Worm (Caenorhabditis elegans) whole organism, L4 larva: ENCODE data around the gene sru-24.

Source experiments
- D1046.2 ChIP-seq: fragments of 200-800 bp; sonication (Bioruptor generic); IDR thresholded peaks from 2 replicates; pipeline ENCODE4 v1.3.6; 2022; ENCODE audit warnings: missing genetic modification characterization, missing compliant biosample characterization
- F26F4.8 ChIP-seq: fragments of 200-800 bp; sonication (Bioruptor generic); conservative IDR thresholded peaks from 2 replicates; pipeline ENCODE4 v1.3.6; 2022; ENCODE audit warnings: missing genetic modification characterization, missing compliant biosample characterization
- F37D6.2 ChIP-seq: sonication (generic microtip); optimal IDR thresholded peaks from 2 replicates; lab custom pipeline; 2016; ENCODE audit warnings: mild to moderate bottlenecking, missing genetic modification characterization, missing compliant biosample characterization
- F49E8.2 ChIP-seq: sonication (generic microtip); optimal IDR thresholded peaks from 2 replicates; lab custom pipeline; 2016; ENCODE audit warnings: missing compliant biosample characterization, mild to moderate bottlenecking, missing genetic modification characterization, borderline replicate concordance
- R02D3.7 ChIP-seq: fragments of 150-350 bp; sonication (generic microtip); optimal IDR thresholded peaks from 3 replicates; lab custom pipeline; 2014; ENCODE audit warnings: missing biosample characterization, missing genetic modification characterization
- T26A8.4 ChIP-seq: fragments of 200-800 bp; sonication (Bioruptor generic); IDR thresholded peaks from 2 replicates; pipeline ENCODE4 v1.3.6; 2022; ENCODE audit warnings: missing genetic modification characterization, missing compliant biosample characterization
- Y105C5A.15 ChIP-seq: fragments of 200-800 bp; sonication (Bioruptor generic); IDR thresholded peaks from 2 replicates; pipeline ENCODE4 v1.3.6; 2022; ENCODE audit warnings: missing genetic modification characterization, missing compliant biosample characterization
- Y75B8A.6 ChIP-seq: fragments of 200-800 bp; sonication (Bioruptor generic); IDR thresholded peaks from 2 replicates; pipeline ENCODE4 v1.3.6; 2022; ENCODE audit warnings: missing genetic modification reagents, missing genetic modification characterization, missing compliant biosample characterization
- aha-1 ChIP-seq: fragments of 150-350 bp; peaks from one replicate; lab custom pipeline; 2014; ENCODE audit warnings: missing biosample characterization, missing genetic modification characterization
- aly-2 ChIP-seq: sonication (generic microtip); optimal IDR thresholded peaks from 2 replicates; lab custom pipeline; 2018; ENCODE audit warnings: missing biosample characterization, missing genetic modification characterization
- ceh-20 ChIP-seq: fragments of 200-800 bp; sonication (Bioruptor generic); IDR thresholded peaks from 2 replicates; pipeline ENCODE4 v1.3.6; 2022; ENCODE audit warnings: missing genetic modification reagents, missing genetic modification characterization, missing compliant biosample characterization
- ceh-44 ChIP-seq: fragments of 200-800 bp; sonication (Bioruptor generic); IDR thresholded peaks from 2 replicates; pipeline ENCODE4 v1.3.6; 2022; ENCODE audit warnings: missing genetic modification reagents, missing genetic modification characterization, missing compliant biosample characterization
- ceh-62 ChIP-seq: sonication (generic microtip); optimal IDR thresholded peaks from 2 replicates; lab custom pipeline; 2017; ENCODE audit warnings: missing biosample characterization, missing genetic modification characterization
- daf-16 ChIP-seq, 3 experiments: sonication (generic microtip); optimal IDR thresholded peaks; 2 replicates each; lab custom pipeline; 2016 to 2017; ENCODE audit warnings: missing genetic modification characterization in 3 of 3, missing genetic modification reagents in 3 of 3, mild to moderate bottlenecking in 2 of 3, missing compliant biosample characterization in 2 of 3, missing biosample characterization in 1 of 3, moderate library complexity in 1 of 3
- dmd-6 ChIP-seq: fragments of 200-800 bp; sonication (Bioruptor generic); IDR thresholded peaks from 2 replicates; pipeline ENCODE4 v1.3.6; 2022; ENCODE audit warnings: missing genetic modification reagents, missing genetic modification characterization, missing compliant biosample characterization
- dmd-8 ChIP-seq: fragments of 200-800 bp; sonication (Bioruptor generic); IDR thresholded peaks from 2 replicates; pipeline ENCODE4 v1.3.6; 2022; ENCODE audit warnings: missing genetic modification characterization, missing compliant biosample characterization
- dmd-9 ChIP-seq: fragments of 200-800 bp; sonication (Bioruptor generic); IDR thresholded peaks from 2 replicates; pipeline ENCODE4 v1.3.6; 2022; ENCODE audit warnings: missing genetic modification reagents, missing genetic modification characterization, missing compliant biosample characterization
- duxl-1 ChIP-seq: sonication (generic microtip); optimal IDR thresholded peaks from 2 replicates; lab custom pipeline; 2016; ENCODE audit warnings: mild to moderate bottlenecking, missing genetic modification characterization, moderate library complexity, missing compliant biosample characterization; ENCODE audit not compliant: poor library complexity
- dve-1 ChIP-seq: sonication (generic microtip); optimal IDR thresholded peaks from 2 replicates; lab custom pipeline; 2017; ENCODE audit warnings: antibody characterized with exemption, mild to moderate bottlenecking, missing genetic modification characterization, missing compliant biosample characterization; ENCODE audit not compliant: insufficient read depth
- egl-27 ChIP-seq: sonication (generic microtip); optimal IDR thresholded peaks from 3 replicates; lab custom pipeline; 2017; ENCODE audit warnings: missing biosample characterization, missing genetic modification reagents, missing genetic modification characterization
- hif-1 ChIP-seq, 2 experiments: sonication (generic microtip); optimal IDR thresholded peaks; 2 replicates each; lab custom pipeline; 2016 to 2017; ENCODE audit warnings: missing compliant biosample characterization in 2 of 2, missing genetic modification characterization in 2 of 2, missing genetic modification reagents in 2 of 2, missing genotype in 2 of 2, mild to moderate bottlenecking in 1 of 2
- lim-7 ChIP-seq: fragments of 200-800 bp; sonication (Bioruptor generic); IDR thresholded peaks from 2 replicates; pipeline ENCODE4 v1.3.6; 2022; ENCODE audit warnings: missing genetic modification characterization, missing compliant biosample characterization
- lin-38 ChIP-seq: fragments of 200-800 bp; sonication (Bioruptor generic); IDR thresholded peaks from 2 replicates; pipeline ENCODE4 v1.3.6; 2022; ENCODE audit warnings: missing genetic modification reagents, missing genetic modification characterization, missing compliant biosample characterization
- madf-5 ChIP-seq, 2 experiments: fragments of 200-800 bp; sonication (Bioruptor generic); IDR thresholded peaks; 2 replicates each; pipeline ENCODE4 v1.3.6; 2022; ENCODE audit warnings: missing compliant biosample characterization in 2 of 2, missing genetic modification characterization in 2 of 2
- mdl-1 ChIP-seq, 2 experiments: fragments of 150-350 bp in 1 of 2; sonication (generic microtip) in 1 of 2; optimal IDR thresholded peaks; 2 replicates each; lab custom pipeline; 2014 to 2017; ENCODE audit warnings: missing biosample characterization in 2 of 2, missing genetic modification characterization in 2 of 2
- mes-2 ChIP-seq: sonication (generic microtip); optimal IDR thresholded peaks from 2 replicates; lab custom pipeline; 2016; ENCODE audit warnings: missing genotype, mild to moderate bottlenecking, missing genetic modification characterization, missing compliant biosample characterization; ENCODE audit not compliant: poor library complexity, severe bottlenecking
- nhr-237 ChIP-seq: sonication (generic microtip); optimal IDR thresholded peaks from 2 replicates; lab custom pipeline; 2017; ENCODE audit warnings: missing biosample characterization, missing genetic modification characterization
- nhr-28 ChIP-seq: fragments of 150-350 bp; optimal IDR thresholded peaks from 2 replicates; lab custom pipeline; 2014; ENCODE audit warnings: missing biosample characterization, missing genetic modification characterization
- nhr-6 ChIP-seq: fragments of 150-350 bp; optimal IDR thresholded peaks from 2 replicates; lab custom pipeline; 2014; ENCODE audit warnings: missing biosample characterization, missing genetic modification characterization
- nhr-77 ChIP-seq: fragments of 150-350 bp; optimal IDR thresholded peaks from 2 replicates; lab custom pipeline; 2014; ENCODE audit warnings: missing biosample characterization, missing genetic modification characterization
- php-3 ChIP-seq: fragments of 200-800 bp; sonication (Bioruptor generic); IDR thresholded peaks from 2 replicates; pipeline ENCODE4 v1.3.6; 2022; ENCODE audit warnings: missing genetic modification reagents, missing genetic modification characterization, missing compliant biosample characterization
- pqm-1 ChIP-seq: sonication (generic microtip); optimal IDR thresholded peaks from 2 replicates; lab custom pipeline; 2017; ENCODE audit warnings: missing biosample characterization, missing genetic modification characterization
- rbr-2 ChIP-seq: sonication (generic microtip); optimal IDR thresholded peaks from 2 replicates; lab custom pipeline; 2016; ENCODE audit warnings: missing genotype, missing genetic modification characterization, missing compliant biosample characterization
- saeg-2 ChIP-seq: fragments of 200-800 bp; sonication (Bioruptor generic); IDR thresholded peaks from 2 replicates; pipeline ENCODE4 v1.3.6; 2022; ENCODE audit warnings: missing genetic modification reagents, missing genetic modification characterization, missing compliant biosample characterization
- set-16 ChIP-seq: fragments of 200-800 bp; sonication (Bioruptor generic); IDR thresholded peaks from 2 replicates; pipeline ENCODE4 v1.3.6; 2022; ENCODE audit warnings: missing genetic modification reagents, missing genetic modification characterization, missing compliant biosample characterization
- zag-1 ChIP-seq: fragments of 150-350 bp; optimal IDR thresholded peaks from 2 replicates; lab custom pipeline; 2014; ENCODE audit warnings: missing biosample characterization, missing genetic modification characterization
- zfp-3 ChIP-seq: fragments of 200-800 bp; sonication (Bioruptor generic); conservative IDR thresholded peaks from 2 replicates; pipeline ENCODE4 v1.3.6; 2022; ENCODE audit warnings: missing genetic modification reagents, missing genetic modification characterization, missing compliant biosample characterization
- zip-11 ChIP-seq: fragments of 200-800 bp; sonication (Bioruptor generic); IDR thresholded peaks from 2 replicates; pipeline ENCODE4 v1.3.6; 2022; ENCODE audit warnings: missing genetic modification characterization, missing compliant biosample characterization
- zip-2 ChIP-seq: fragments of 150-350 bp; optimal IDR thresholded peaks from 2 replicates; lab custom pipeline; 2014; ENCODE audit warnings: missing biosample characterization, missing genetic modification characterization
- ztf-7 ChIP-seq: fragments of 150-350 bp; optimal IDR thresholded peaks from 2 replicates; lab custom pipeline; 2014; ENCODE audit warnings: missing biosample characterization, missing genetic modification characterization

The sru-24 gene

DNA sequence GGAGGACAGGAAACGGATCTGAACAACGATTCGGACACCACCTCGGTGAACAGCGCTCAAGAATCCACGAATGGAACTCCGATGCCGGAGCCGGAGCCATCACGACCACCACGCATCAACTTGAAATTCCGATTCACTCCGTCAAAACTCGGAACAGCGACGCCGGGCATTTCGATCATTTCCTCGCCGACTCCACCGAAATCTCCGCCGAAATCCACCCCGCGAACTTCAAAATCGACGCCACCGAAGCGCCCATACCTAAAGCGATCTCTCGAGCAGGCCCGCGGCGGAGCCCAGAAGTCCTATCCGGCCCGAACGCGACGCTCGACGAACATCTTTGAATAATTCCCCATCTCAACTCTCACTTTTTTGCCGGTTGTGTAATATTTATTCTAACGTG is 18.3 kb upstream of the sru-24 start:
- TF ChIP-seq lin-38 (no peak), php-3 (0 out of 2 replicates have a peak, but pooled peaks have one; percentile 26), madf-5 (GFP tag; IDR thresholded peaks at IDR 0.05; lab: Robert Waterston, UW) (0 out of 4 replicates have a peak, but pooled peaks of 1 of the 2 experiments have one; percentile 24), aha-1 (tag; lab: Kevin White, UChicago) (peak; percentile 72), set-16 (GFP tag; lab: Robert Waterston, UW) (peak; percentile 87)

- TF ChIP-seq Y105C5A.15 (GFP tag; lab: Robert Waterston, UW) (no peak), rbr-2 (tag; lab: Kevin White, UChicago) (no peak)
Observed at ce11 chrV:687384-687783, 16.1 kb upstream of the sru-24 start, which contains the start of gene H25P19.1. TSS of gene H25P19.1 (plus strand) at chrV:687684.

ce11 chrV:683858-684257 is 12.6 kb upstream of the sru-24 start, which contains the start of gene F31F4.1:
TSS of gene F31F4.1 (plus strand) at chrV:684060.
- no peak for TF ChIP-seq D1046.2 (GFP tag; lab: Robert Waterston, UW)
- peak; percentile 75 for TF ChIP-seq pqm-1 (tag; lab: Kevin White, UChicago)
- TF ChIP-seq zip-11 (GFP tag; lab: Robert Waterston, UW), result no peak
- no peak for TF ChIP-seq dmd-6 (GFP tag; lab: Robert Waterston, UW)
- peak; percentile 63 for TF ChIP-seq nhr-77 (tag; lab: Kevin White, UChicago)
- peak; percentile 55 for TF ChIP-seq aha-1 (tag; lab: Kevin White, UChicago)
- peak; percentile 63 for TF ChIP-seq nhr-28
- peak; percentile 83 for TF ChIP-seq php-3
- TF ChIP-seq dve-1 (tag; lab: Kevin White, UChicago), result peak; percentile 47
- no peak for TF ChIP-seq daf-16 (GFP tag; optimal IDR thresholded peaks at IDR 0.05; lab: Kevin White, UChicago)
- peak; percentile 81 for TF ChIP-seq daf-16 (tag; optimal IDR thresholded peaks at IDR 0.05; lab: Kevin White, UChicago)
- TF ChIP-seq, all 104 proteins: peak for 7

ce11 chrV:682031-682430 is 10.8 kb upstream of the sru-24 start, which contains the start of gene srx-23:
TSS of gene srx-23 (plus strand) at chrV:682331.
- no peak for TF ChIP-seq mdl-1 (tag; optimal IDR thresholded peaks at IDR 0.05; lab: Kevin White, UChicago)
- TF ChIP-seq saeg-2 (GFP tag; lab: Robert Waterston, UW), result no peak
- no peak for TF ChIP-seq dmd-9 (GFP tag; lab: Robert Waterston, UW)
- no peak for TF ChIP-seq T26A8.4
- no peak for TF ChIP-seq dmd-8 (GFP tag; lab: Robert Waterston, UW)
- TF ChIP-seq nhr-237 (tag; lab: Kevin White, UChicago), result no peak
- TF ChIP-seq ceh-20, result no peak
- no peak for TF ChIP-seq aly-2 (tag; lab: Kevin White, UChicago)
- TF ChIP-seq ceh-44 (GFP tag; lab: Robert Waterston, UW), result no peak
- no peak for TF ChIP-seq F26F4.8 (GFP tag; lab: Robert Waterston, UW)
- no peak for TF ChIP-seq R02D3.7 (tag; lab: Kevin White, UChicago)
- TF ChIP-seq D1046.2 (GFP tag; lab: Robert Waterston, UW), result no peak
- no peak for TF ChIP-seq zfp-3 (GFP tag; lab: Robert Waterston, UW)
- TF ChIP-seq zip-11 (GFP tag; lab: Robert Waterston, UW), result no peak

ce11 chrV:679663-680062 is 8.4 kb upstream of the sru-24 start, which contains the start of gene srx-22:
TSS of gene srx-22 (plus strand) at chrV:679963.
- TF ChIP-seq hif-1 (tag; optimal IDR thresholded peaks at IDR 0.05; lab: Kevin White, UChicago) (no peak), madf-5 (GFP tag; IDR thresholded peaks at IDR 0.05; lab: Robert Waterston, UW) (no peak), F26F4.8 (GFP tag; lab: Robert Waterston, UW) (no peak), Y75B8A.6 (no peak), dve-1 (tag; lab: Kevin White, UChicago) (no peak), egl-27 (tag; lab: Kevin White, UChicago) (no peak), nhr-6 (tag; lab: Kevin White, UChicago) (no peak), lim-7 (GFP tag; lab: Robert Waterston, UW) (no peak), F49E8.2 (tag; lab: Kevin White, UChicago) (no peak), F37D6.2 (no peak), zag-1 (tag; lab: Kevin White, UChicago) (no peak), zip-2 (tag; lab: Kevin White, UChicago) (no peak), duxl-1 (tag; lab: Kevin White, UChicago) (no peak), mes-2 (tag; lab: Kevin White, UChicago) (no peak), ztf-7 (no peak), ceh-44 (GFP tag; lab: Robert Waterston, UW) (no peak), mdl-1 (tag; optimal IDR thresholded peaks at IDR 0.05; lab: Kevin White, UChicago) (no peak), ceh-62 (tag; lab: Kevin White, UChicago) (no peak), T26A8.4 (no peak)
- TF ChIP-seq, all 104 proteins: peak for 0
